Fruit fly (Drosophila melanogaster) whole organism: ENCODE results near the gene Pex5.

Experiments
- CG8478 ChIP-seq: fragments of >200 bp; optimal IDR thresholded peaks from 2 replicates; lab custom pipeline; 2018; ENCODE audit warnings: inconsistent platforms
- Dll ChIP-seq: fragments of >200 bp; optimal IDR thresholded peaks from 2 replicates; lab custom pipeline; 2017
- EcR ChIP-seq, 2 experiments: fragments of >200 bp; optimal IDR thresholded peaks; 2 replicates each; lab custom pipeline; 2017; ENCODE audit warnings: missing biosample characterization in 2 of 2, missing genetic modification characterization in 2 of 2, missing genetic modification reagents in 2 of 2
- pan ChIP-seq: fragments of >200 bp; optimal IDR thresholded peaks from 2 replicates; lab custom pipeline; 2017
- psq ChIP-seq: fragments of >200 bp; optimal IDR thresholded peaks from 2 replicates; lab custom pipeline; 2017
- usp ChIP-seq: fragments of >200 bp; optimal IDR thresholded peaks from 2 replicates; lab custom pipeline; 2017; ENCODE audit warnings: missing biosample characterization, missing genetic modification characterization, mixed read lengths

Gene Pex5

dm6 chrX:1849914-1850313, 18.9 kb downstream of the Pex5 start:
- no peak for TF ChIP-seq psq (lab: Kevin White, UChicago)
- no peak for TF ChIP-seq usp (GFP tag; lab: Kevin White, UChicago)
- TF ChIP-seq Dll: no peak
- no peak for TF ChIP-seq pan
- TF ChIP-seq EcR (GFP tag; optimal IDR thresholded peaks at IDR 0.05; lab: Kevin White, UChicago): no peak
- no peak for TF ChIP-seq CG8478 (lab: Kevin White, UChicago)

dm6 chrX:1848624-1849198, 20.1 kb downstream of the Pex5 start:
- no peak for TF ChIP-seq pan
- no peak for TF ChIP-seq usp (GFP tag; lab: Kevin White, UChicago)
- no peak for TF ChIP-seq EcR (GFP tag; optimal IDR thresholded peaks at IDR 0.05; lab: Kevin White, UChicago)
- TF ChIP-seq psq (lab: Kevin White, UChicago): no peak
- no peak for TF ChIP-seq Dll
- no peak for TF ChIP-seq CG8478 (lab: Kevin White, UChicago)

dm6 chrX:1847735-1848134, 21.1 kb downstream of the Pex5 start:
- no peak for TF ChIP-seq EcR (GFP tag; optimal IDR thresholded peaks at IDR 0.05; lab: Kevin White, UChicago)
- TF ChIP-seq Dll: no peak
- TF ChIP-seq CG8478 (lab: Kevin White, UChicago): no peak
- no peak for TF ChIP-seq psq (lab: Kevin White, UChicago)
- no peak for TF ChIP-seq pan
- TF ChIP-seq usp (GFP tag; lab: Kevin White, UChicago): no peak

dm6 chrX:1846386-1846785, 22.5 kb downstream of the Pex5 start:
- TF ChIP-seq pan (no peak), Dll (no peak), psq (lab: Kevin White, UChicago) (no peak), CG8478 (lab: Kevin White, UChicago) (no peak), usp (GFP tag; lab: Kevin White, UChicago) (no peak), EcR (GFP tag; optimal IDR thresholded peaks at IDR 0.05; lab: Kevin White, UChicago) (no peak)

dm6 chrX:1845413-1845951, 23.4 kb downstream of the Pex5 start:
- TF ChIP-seq pan: no peak
- no peak for TF ChIP-seq psq (lab: Kevin White, UChicago)
- no peak for TF ChIP-seq EcR (GFP tag; optimal IDR thresholded peaks at IDR 0.05; lab: Kevin White, UChicago)
- no peak for TF ChIP-seq usp (GFP tag; lab: Kevin White, UChicago)
- TF ChIP-seq Dll: no peak
- TF ChIP-seq CG8478 (lab: Kevin White, UChicago): no peak

- TF ChIP-seq pan (no peak), Dll (no peak), usp (GFP tag; lab: Kevin White, UChicago) (no peak), CG8478 (lab: Kevin White, UChicago) (no peak), EcR (GFP tag; optimal IDR thresholded peaks at IDR 0.05; lab: Kevin White, UChicago) (no peak), psq (lab: Kevin White, UChicago) (no peak)
Measured at dm6 chrX:1842875-1843274, 26.0 kb downstream of the Pex5 start.

dm6 chrX:1840520-1840919, 28.3 kb downstream of the Pex5 start:
- no peak for TF ChIP-seq CG8478 (lab: Kevin White, UChicago)
- TF ChIP-seq usp (GFP tag; lab: Kevin White, UChicago): no peak
- no peak for TF ChIP-seq pan
- no peak for TF ChIP-seq EcR (GFP tag; optimal IDR thresholded peaks at IDR 0.05; lab: Kevin White, UChicago)
- TF ChIP-seq psq (lab: Kevin White, UChicago): no peak
- no peak for TF ChIP-seq Dll

- TF ChIP-seq psq (lab: Kevin White, UChicago) (no peak), EcR (GFP tag; optimal IDR thresholded peaks at IDR 0.05; lab: Kevin White, UChicago) (no peak)
Measured at dm6 chrX:1834702-1835376, 34.0 kb downstream of the Pex5 start.

dm6 chrX:1832699-1833098, 36.2 kb downstream of the Pex5 start:
- no peak for TF ChIP-seq usp (GFP tag; lab: Kevin White, UChicago)
- TF ChIP-seq CG8478 (lab: Kevin White, UChicago): no peak
- TF ChIP-seq psq (lab: Kevin White, UChicago): no peak
- no peak for TF ChIP-seq pan
- TF ChIP-seq EcR (GFP tag; optimal IDR thresholded peaks at IDR 0.05; lab: Kevin White, UChicago): no peak
- TF ChIP-seq Dll: no peak

dm6 chrX:1831219-1831555, 37.7 kb downstream of the Pex5 start:
- TF ChIP-seq usp (GFP tag; lab: Kevin White, UChicago) (no peak), EcR (GFP tag; optimal IDR thresholded peaks at IDR 0.05; lab: Kevin White, UChicago) (peak in 1 of 2 experiments; percentile 38), psq (lab: Kevin White, UChicago) (no peak)

dm6 chrX:1830396-1831218, 38.3 kb downstream of the Pex5 start:
- TF ChIP-seq CG8478 (lab: Kevin White, UChicago): no peak
- no peak for TF ChIP-seq psq (lab: Kevin White, UChicago)
- peak in 1 of 2 experiments; percentile 12 for TF ChIP-seq EcR (GFP tag; optimal IDR thresholded peaks at IDR 0.05; lab: Kevin White, UChicago)

dm6 chrX:1828097-1828496, 40.8 kb downstream of the Pex5 start:
- TF ChIP-seq CG8478 (lab: Kevin White, UChicago) (no peak), EcR (GFP tag; optimal IDR thresholded peaks at IDR 0.05; lab: Kevin White, UChicago) (peak; percentile 39), pan (no peak)
